Fruit fly (Drosophila melanogaster) whole organism, embryonic: ENCODE data around the gene AP-2alpha.

Experiments used
- Abd-B ChIP-seq: fragments of 200-800 bp; sonication (Bioruptor generic); optimal IDR thresholded peaks from 2 replicates; lab custom pipeline; 2018; ENCODE audit warnings: missing biosample characterization, mild to moderate bottlenecking, missing genetic modification characterization, moderate library complexity
- CG10321 ChIP-seq: fragments of 200-800 bp; sonication (Bioruptor generic); IDR thresholded peaks from 2 replicates; pipeline ENCODE4 v1.3.6; 2022; ENCODE audit warnings: missing biosample characterization, missing genetic modification characterization
- CG10431 ChIP-seq: fragments of 200-800 bp; sonication (Bioruptor generic); optimal IDR thresholded peaks from 3 replicates; lab custom pipeline; 2018; ENCODE audit warnings: missing biosample characterization, mild to moderate bottlenecking, missing genetic modification characterization
- CG10654 ChIP-seq: fragments of 200-800 bp; sonication (Bioruptor generic); optimal IDR thresholded peaks from 2 replicates; lab custom pipeline; 2016; ENCODE audit warnings: missing biosample characterization, missing genetic modification characterization
- CG11085 ChIP-seq: fragments of 200-800 bp; sonication (Bioruptor generic); IDR thresholded peaks from 2 replicates; pipeline ENCODE4 v1.3.6; 2022; ENCODE audit warnings: missing biosample characterization, missing genetic modification characterization
- CG11695 ChIP-seq: fragments of 200-800 bp; sonication (Bioruptor generic); IDR thresholded peaks from 3 replicates; pipeline ENCODE4 v1.3.6; 2022; ENCODE audit warnings: missing biosample characterization, missing genetic modification characterization
- CG11696 ChIP-seq: fragments of 200-800 bp; sonication (Bioruptor generic); IDR thresholded peaks from 2 replicates; pipeline ENCODE4 v1.3.6; 2022; ENCODE audit warnings: missing biosample characterization, missing genetic modification characterization
- CG12071 ChIP-seq: fragments of 200-800 bp; sonication (Bioruptor generic); optimal IDR thresholded peaks from 3 replicates; lab custom pipeline; 2018; ENCODE audit warnings: missing biosample characterization, mild to moderate bottlenecking, missing genetic modification characterization
- CG12942 ChIP-seq: fragments of 200-800 bp; sonication (Bioruptor generic); optimal IDR thresholded peaks from 3 replicates; lab custom pipeline; 2016; ENCODE audit warnings: missing biosample characterization, missing genetic modification characterization
- CG13424 ChIP-seq: fragments of 200-800 bp; sonication (Bioruptor generic); optimal IDR thresholded peaks from 2 replicates; lab custom pipeline; 2019; ENCODE audit warnings: missing biosample characterization, mild to moderate bottlenecking, missing genetic modification characterization, moderate library complexity
- CG14965 ChIP-seq: fragments of 200-800 bp; sonication (Bioruptor generic); optimal IDR thresholded peaks from 2 replicates; lab custom pipeline; 2016; ENCODE audit warnings: missing biosample characterization, missing genetic modification characterization, borderline replicate concordance
- CG1602 ChIP-seq: fragments of 200-800 bp; sonication (Bioruptor generic); optimal IDR thresholded peaks from 3 replicates; lab custom pipeline; 2016; ENCODE audit warnings: missing biosample characterization, missing genetic modification characterization
- CG1792 ChIP-seq: fragments of 200-800 bp; sonication (Bioruptor generic); optimal IDR thresholded peaks from 2 replicates; lab custom pipeline; 2016; ENCODE audit warnings: missing biosample characterization, missing genetic modification characterization
- CG30020 ChIP-seq: fragments of 200-800 bp; optimal IDR thresholded peaks from 2 replicates; lab custom pipeline; 2019; ENCODE audit warnings: missing biosample characterization, mild to moderate bottlenecking, missing genetic modification characterization, moderate library complexity
- CG31365 ChIP-seq: fragments of 200-800 bp; sonication (Bioruptor generic); optimal IDR thresholded peaks from 2 replicates; lab custom pipeline; 2018; ENCODE audit warnings: missing biosample characterization, mild to moderate bottlenecking, missing genetic modification characterization
- CG6254 ChIP-seq: fragments of 200-800 bp; sonication (Bioruptor generic); optimal IDR thresholded peaks from 3 replicates; lab custom pipeline; 2017; ENCODE audit warnings: mild to moderate bottlenecking, missing biosample characterization, missing genetic modification reagents, missing genetic modification characterization
- CG6272 ChIP-seq: fragments of 200-800 bp; sonication (Bioruptor generic); IDR thresholded peaks from 2 replicates; pipeline ENCODE4 v1.3.6; 2022; ENCODE audit warnings: missing biosample characterization, missing genetic modification characterization
- CG7786 ChIP-seq: fragments of 200-800 bp; sonication (Bioruptor generic); optimal IDR thresholded peaks from 2 replicates; lab custom pipeline; 2016; ENCODE audit warnings: missing biosample characterization, missing genetic modification characterization
- CG7839 ChIP-seq: fragments of 200-800 bp; sonication (Bioruptor generic); optimal IDR thresholded peaks from 3 replicates; lab custom pipeline; 2018; ENCODE audit warnings: missing biosample characterization, mild to moderate bottlenecking, missing genetic modification characterization, moderate library complexity
- CG7928 ChIP-seq: fragments of 200-800 bp; sonication (Bioruptor generic); optimal IDR thresholded peaks from 2 replicates; lab custom pipeline; 2017; ENCODE audit warnings: missing biosample characterization, mild to moderate bottlenecking, missing genetic modification characterization
- CG9797 ChIP-seq: fragments of 200-800 bp; sonication (Bioruptor generic); optimal IDR thresholded peaks from 3 replicates; lab custom pipeline; 2018; ENCODE audit warnings: missing biosample characterization, mild to moderate bottlenecking, missing genetic modification characterization
- CHES-1-like ChIP-seq: fragments of 200-800 bp; sonication (Bioruptor generic); optimal IDR thresholded peaks from 2 replicates; lab custom pipeline; 2016; ENCODE audit warnings: missing biosample characterization, missing genetic modification characterization
- Dad ChIP-seq: fragments of 200-800 bp; sonication (Bioruptor generic); optimal IDR thresholded peaks from 3 replicates; lab custom pipeline; 2016; ENCODE audit warnings: missing biosample characterization, missing genetic modification characterization
- Gsc ChIP-seq: fragments of 200-800 bp; sonication (Bioruptor generic); IDR thresholded peaks from 2 replicates; pipeline ENCODE4 v1.3.6; 2022; ENCODE audit warnings: missing biosample characterization, missing genetic modification characterization
- Hand ChIP-seq: fragments of 200-800 bp; sonication (Bioruptor generic); optimal IDR thresholded peaks from 2 replicates; lab custom pipeline; 2017; ENCODE audit warnings: mild to moderate bottlenecking, missing biosample characterization, missing genetic modification reagents, missing genetic modification characterization
- Hr3 ChIP-seq: fragments of 200-800 bp; sonication (Bioruptor generic); optimal IDR thresholded peaks from 3 replicates; lab custom pipeline; 2016; ENCODE audit warnings: missing biosample characterization, missing genetic modification characterization
- Mad ChIP-seq: fragments of 200-800 bp; sonication (Bioruptor generic); optimal IDR thresholded peaks from 2 replicates; lab custom pipeline; 2016; ENCODE audit warnings: missing biosample characterization, missing genetic modification characterization
- Meics ChIP-seq: fragments of 200-800 bp; sonication (Bioruptor generic); optimal IDR thresholded peaks from 2 replicates; lab custom pipeline; 2017; ENCODE audit warnings: missing biosample characterization, mild to moderate bottlenecking, missing genetic modification characterization
- NC2α ChIP-seq: fragments of 200-800 bp; sonication (Bioruptor generic); optimal IDR thresholded peaks from 2 replicates; lab custom pipeline; 2016; ENCODE audit warnings: missing biosample characterization, missing genetic modification characterization
- Neu2 ChIP-seq: fragments of 200-800 bp; sonication (Bioruptor generic); optimal IDR thresholded peaks from 3 replicates; lab custom pipeline; 2016; ENCODE audit warnings: missing biosample characterization, missing genetic modification characterization, borderline replicate concordance
- abd-A ChIP-seq: fragments of 200-800 bp; sonication (Bioruptor generic); optimal IDR thresholded peaks from 3 replicates; lab custom pipeline; 2019; ENCODE audit warnings: missing biosample characterization, mild to moderate bottlenecking, missing genetic modification characterization, moderate library complexity
- ap ChIP-seq: fragments of 200-800 bp; sonication (Bioruptor generic); IDR thresholded peaks from 2 replicates; pipeline ENCODE4 v1.3.6; 2022; ENCODE audit warnings: missing biosample characterization, missing genetic modification characterization
- exex ChIP-seq: fragments of 200-800 bp; sonication (Bioruptor generic); optimal IDR thresholded peaks from 4 replicates; lab custom pipeline; 2018; ENCODE audit warnings: missing biosample characterization, mild to moderate bottlenecking, missing genetic modification characterization, moderate library complexity
- fd96Cb ChIP-seq: fragments of 200-800 bp; sonication (Bioruptor generic); optimal IDR thresholded peaks from 2 replicates; lab custom pipeline; 2018; ENCODE audit warnings: missing biosample characterization, mild to moderate bottlenecking, missing genetic modification characterization, moderate library complexity
- gfzf ChIP-seq: fragments of 200-800 bp; sonication (Bioruptor generic); optimal IDR thresholded peaks from 2 replicates; lab custom pipeline; 2016; ENCODE audit warnings: missing biosample characterization, mild to moderate bottlenecking, missing genetic modification characterization, moderate library complexity
- grau ChIP-seq: fragments of 200-800 bp; optimal IDR thresholded peaks from 3 replicates; lab custom pipeline; 2019; ENCODE audit warnings: missing biosample characterization, mild to moderate bottlenecking, missing genetic modification characterization, moderate library complexity
- gsb ChIP-seq: fragments of 200-800 bp; sonication (Bioruptor generic); IDR thresholded peaks from 2 replicates; pipeline ENCODE4 v1.3.6; 2022; ENCODE audit warnings: missing biosample characterization, missing genetic modification characterization
- jumu ChIP-seq: fragments of 200-800 bp; sonication (Bioruptor generic); optimal IDR thresholded peaks from 3 replicates; lab custom pipeline; 2016; ENCODE audit warnings: missing biosample characterization, missing genetic modification characterization
- knrl ChIP-seq: fragments of 200-800 bp; sonication (Bioruptor generic); IDR thresholded peaks from 3 replicates; pipeline ENCODE4 v1.3.6; 2022; ENCODE audit warnings: missing biosample characterization, missing genetic modification characterization; ENCODE audit not compliant: partially characterized antibody
- lab ChIP-seq: fragments of 200-800 bp; sonication (Bioruptor generic); optimal IDR thresholded peaks from 3 replicates; lab custom pipeline; 2017; ENCODE audit warnings: missing biosample characterization, missing genetic modification characterization, mild to moderate bottlenecking, moderate library complexity, missing genetic modification reagents
- lilli ChIP-seq: fragments of 200-800 bp; sonication (Bioruptor generic); optimal IDR thresholded peaks from 3 replicates; lab custom pipeline; 2016; ENCODE audit warnings: missing biosample characterization, missing genetic modification characterization
- odd ChIP-seq: fragments of 200-800 bp; sonication (Bioruptor generic); optimal IDR thresholded peaks from 2 replicates; lab custom pipeline; 2017; ENCODE audit warnings: missing biosample characterization, mild to moderate bottlenecking, missing genetic modification characterization
- p53 ChIP-seq: fragments of 200-800 bp; sonication (Bioruptor generic); optimal IDR thresholded peaks from 2 replicates; lab custom pipeline; 2016; ENCODE audit warnings: missing biosample characterization, missing genetic modification characterization
- pita ChIP-seq: fragments of 200-800 bp; sonication (Bioruptor generic); optimal IDR thresholded peaks from 2 replicates; lab custom pipeline; 2017; ENCODE audit warnings: missing biosample characterization, mild to moderate bottlenecking, missing genetic modification characterization
- pnt ChIP-seq: fragments of 200-800 bp; sonication (Bioruptor generic); optimal IDR thresholded peaks from 3 replicates; lab custom pipeline; 2016; ENCODE audit warnings: missing biosample characterization, missing genetic modification characterization
- pros ChIP-seq: fragments of 200-800 bp; sonication (Bioruptor generic); optimal IDR thresholded peaks from 3 replicates; lab custom pipeline; 2019; ENCODE audit warnings: missing biosample characterization, mild to moderate bottlenecking, missing genetic modification characterization, moderate library complexity
- sd ChIP-seq: fragments of 200-800 bp; sonication (Bioruptor generic); optimal IDR thresholded peaks from 3 replicates; lab custom pipeline; 2018; ENCODE audit warnings: missing biosample characterization, mild to moderate bottlenecking, missing genetic modification characterization, moderate library complexity
- sisA ChIP-seq: fragments of 200-800 bp; sonication (Bioruptor generic); IDR thresholded peaks from 2 replicates; pipeline ENCODE4 v1.3.6; 2022; ENCODE audit warnings: missing biosample characterization, missing genetic modification characterization
- sob ChIP-seq: fragments of 200-800 bp; sonication (Bioruptor generic); IDR thresholded peaks from 2 replicates; pipeline ENCODE4 v1.3.6; 2022; ENCODE audit warnings: missing biosample characterization, missing genetic modification characterization
- stwl ChIP-seq: fragments of 200-800 bp; sonication (Bioruptor generic); optimal IDR thresholded peaks from 3 replicates; lab custom pipeline; 2018; ENCODE audit warnings: missing biosample characterization, mild to moderate bottlenecking, missing genetic modification characterization, moderate library complexity

The AP-2alpha gene

dm6 chr2L:419620-420184 is 5.1 kb upstream of the AP-2alpha start, which contains the start of the genes CG13690 and RpLP1 (continued):
- TF ChIP-seq Dad (GFP tag; lab: Kevin White, UChicago) (peak; percentile 58), CG30020 (peak; percentile 76), CG1792 (GFP tag; lab: Kevin White, UChicago) (peak; percentile 51), CG7928 (GFP tag; lab: Kevin White, UChicago) (peak; percentile 68), gfzf (GFP tag; lab: Kevin White, UChicago) (peak; percentile 97), ap (GFP tag; lab: Robert Waterston, UW) (peak; percentile 24; the same call in 1 of the 2 replicates), Gsc (GFP tag; lab: Robert Waterston, UW) (no peak), sob (0 out of 2 replicates have a peak, but pooled peaks have one; percentile 64), pnt (GFP tag; lab: Kevin White, UChicago) (no peak), CG7839 (tag; lab: Kevin White, UChicago) (peak; percentile 74), CG13424 (tag; lab: Kevin White, UChicago) (peak; percentile 61), CG14965 (GFP tag; lab: Kevin White, UChicago) (no peak), grau (tag; lab: Kevin White, UChicago) (peak; percentile 74), fd96Cb (no peak), CG10321 (GFP tag; lab: Robert Waterston, UW) (no peak; the same call in 1 of the 2 replicates), CHES-1-like (GFP tag; lab: Kevin White, UChicago) (peak; percentile 76), odd (GFP tag; lab: Kevin White, UChicago) (peak; percentile 90), CG1602 (GFP tag; lab: Kevin White, UChicago) (peak; percentile 19), CG7786 (GFP tag; lab: Kevin White, UChicago) (no peak), Abd-B (GFP tag; lab: Kevin White, UChicago) (peak; percentile 43), CG11695 (peak; percentile 51; the same call in 2 of the 3 replicates), NC2α (GFP tag; lab: Kevin White, UChicago) (no peak), lilli (GFP tag; lab: Kevin White, UChicago) (peak; percentile 49), gsb (GFP tag; lab: Robert Waterston, UW) (peak; percentile 58), Hr3 (GFP tag; lab: Kevin White, UChicago) (peak; percentile 1), CG6254 (peak; percentile 21), knrl (GFP tag; lab: Robert Waterston, UW) (no peak), abd-A (tag; lab: Kevin White, UChicago) (no peak), jumu (GFP tag; lab: Kevin White, UChicago) (peak; percentile 11), CG10654 (GFP tag; lab: Kevin White, UChicago) (peak; percentile 15), CG31365 (peak; percentile 72), CG10431 (GFP tag; lab: Kevin White, UChicago) (peak; percentile 81), CG6272 (GFP tag; lab: Robert Waterston, UW) (no peak), lab (peak; percentile 92), sd (tag; lab: Kevin White, UChicago) (peak; percentile 61), CG12071 (peak; percentile 82), Neu2 (GFP tag; lab: Kevin White, UChicago) (no peak), exex (tag; lab: Kevin White, UChicago) (peak; percentile 51), CG11696 (GFP tag; lab: Robert Waterston, UW) (0 out of 2 replicates have a peak, but pooled peaks have one; percentile 39), Meics (GFP tag; lab: Kevin White, UChicago) (peak; percentile 91), sisA (GFP tag; lab: Robert Waterston, UW) (no peak), CG11085 (GFP tag; lab: Robert Waterston, UW) (peak; percentile 45; the same call in 1 of the 2 replicates), pita (GFP tag; lab: Kevin White, UChicago) (no peak), stwl (peak; percentile 76), CG12942 (GFP tag; lab: Kevin White, UChicago) (no peak), Mad (peak; percentile 22), p53 (GFP tag; lab: Kevin White, UChicago) (peak; percentile 72), Hand (peak; percentile 81), CG9797 (GFP tag; lab: Kevin White, UChicago) (peak; percentile 99), pros (no peak)
